Fruit fly (Drosophila melanogaster) whole organism, embryonic: ENCODE results near the gene CG44005.
A peak's percentile ranks its signal among the peaks of the same experiment; 100 is the strongest.

Source experiments
- B-H1 ChIP-seq: fragments of 200-800 bp; sonication (Bioruptor generic); IDR thresholded peaks from 3 replicates; pipeline ENCODE4 v1.3.6; 2022; ENCODE audit warnings: missing biosample characterization, missing genetic modification characterization
- B-H2 ChIP-seq: fragments of 200-800 bp; sonication (Bioruptor generic); optimal IDR thresholded peaks from 2 replicates; lab custom pipeline; 2018; ENCODE audit warnings: missing biosample characterization, mild to moderate bottlenecking, missing genetic modification characterization
- BEAF-32 ChIP-seq: fragments of 200-800 bp; sonication (Bioruptor generic); optimal IDR thresholded peaks from 3 replicates; lab custom pipeline; 2017; ENCODE audit warnings: missing biosample characterization, missing genetic modification characterization, mild to moderate bottlenecking, moderate library complexity, missing genetic modification reagents
- CG10543 ChIP-seq: fragments of 200-800 bp; sonication (Bioruptor generic); optimal IDR thresholded peaks from 3 replicates; lab custom pipeline; 2017; ENCODE audit warnings: missing biosample characterization, mild to moderate bottlenecking, missing genetic modification characterization, moderate library complexity
- CG11560 ChIP-seq: fragments of 200-800 bp; sonication (Bioruptor generic); IDR thresholded peaks from 3 replicates; pipeline ENCODE4 v1.3.6; 2022; ENCODE audit warnings: missing biosample characterization, missing genetic modification characterization
- CG11695 ChIP-seq: fragments of 200-800 bp; sonication (Bioruptor generic); IDR thresholded peaks from 3 replicates; pipeline ENCODE4 v1.3.6; 2022; ENCODE audit warnings: missing biosample characterization, missing genetic modification characterization
- CG12391 ChIP-seq: fragments of 200-800 bp; sonication (Bioruptor generic); optimal IDR thresholded peaks from 3 replicates; lab custom pipeline; 2018; ENCODE audit warnings: missing biosample characterization, mild to moderate bottlenecking, missing genetic modification characterization, moderate library complexity
- CG13287 ChIP-seq: fragments of 200-800 bp; sonication (Bioruptor generic); IDR thresholded peaks from 2 replicates; pipeline ENCODE4 v1.3.6; 2022; ENCODE audit warnings: missing biosample characterization, missing genetic modification characterization; ENCODE audit not compliant: partially characterized antibody
- CG13775 ChIP-seq: fragments of 200-800 bp; sonication (Bioruptor generic); optimal IDR thresholded peaks from 3 replicates; lab custom pipeline; 2017; ENCODE audit warnings: missing biosample characterization, mild to moderate bottlenecking, missing genetic modification characterization
- CG15514 ChIP-seq: fragments of 200-800 bp; sonication (Bioruptor generic); optimal IDR thresholded peaks from 3 replicates; lab custom pipeline; 2017; ENCODE audit warnings: missing biosample characterization, missing genetic modification characterization, mild to moderate bottlenecking, moderate library complexity, missing genetic modification reagents
- CG16779 ChIP-seq: fragments of 200-800 bp; sonication (Bioruptor generic); IDR thresholded peaks from 2 replicates; pipeline ENCODE4 v1.3.6; 2022; ENCODE audit warnings: missing biosample characterization, missing genetic modification characterization
- CG16813 ChIP-seq: fragments of 200-800 bp; sonication (Bioruptor generic); IDR thresholded peaks from 3 replicates; pipeline ENCODE4 v1.3.6; 2022; ENCODE audit warnings: missing biosample characterization, missing genetic modification characterization; ENCODE audit not compliant: partially characterized antibody
- CG17385 ChIP-seq: fragments of 200-800 bp; sonication (Bioruptor generic); optimal IDR thresholded peaks from 3 replicates; lab custom pipeline; 2018; ENCODE audit warnings: missing biosample characterization, mild to moderate bottlenecking, missing genetic modification characterization
- CG2129 ChIP-seq: fragments of 200-800 bp; sonication (Bioruptor generic); IDR thresholded peaks from 2 replicates; pipeline ENCODE4 v1.3.6; 2022; ENCODE audit warnings: missing biosample characterization, missing genetic modification characterization; ENCODE audit not compliant: partially characterized antibody
- CG30020 ChIP-seq: fragments of 200-800 bp; optimal IDR thresholded peaks from 2 replicates; lab custom pipeline; 2019; ENCODE audit warnings: missing biosample characterization, mild to moderate bottlenecking, missing genetic modification characterization, moderate library complexity
- CG30403 ChIP-seq: fragments of 200-800 bp; sonication (Bioruptor generic); optimal IDR thresholded peaks from 3 replicates; lab custom pipeline; 2016; ENCODE audit warnings: missing biosample characterization, missing genetic modification characterization
- CG34376 ChIP-seq: fragments of 200-800 bp; sonication (Bioruptor generic); optimal IDR thresholded peaks from 2 replicates; lab custom pipeline; 2018; ENCODE audit warnings: missing biosample characterization, mild to moderate bottlenecking, missing genetic modification characterization
- CG7786 ChIP-seq: fragments of 200-800 bp; sonication (Bioruptor generic); optimal IDR thresholded peaks from 2 replicates; lab custom pipeline; 2016; ENCODE audit warnings: missing biosample characterization, missing genetic modification characterization
- CG7839 ChIP-seq: fragments of 200-800 bp; sonication (Bioruptor generic); optimal IDR thresholded peaks from 3 replicates; lab custom pipeline; 2018; ENCODE audit warnings: missing biosample characterization, mild to moderate bottlenecking, missing genetic modification characterization, moderate library complexity
- CG7963 ChIP-seq: fragments of 200-800 bp; sonication (Bioruptor generic); IDR thresholded peaks from 3 replicates; pipeline ENCODE4 v1.3.6; 2022; ENCODE audit warnings: missing biosample characterization, missing genetic modification characterization; ENCODE audit not compliant: partially characterized antibody
- CoRest ChIP-seq: fragments of 200-800 bp; sonication (Bioruptor generic); optimal IDR thresholded peaks from 3 replicates; lab custom pipeline; 2018; ENCODE audit warnings: missing biosample characterization, mild to moderate bottlenecking, missing genetic modification characterization, moderate library complexity
- D19A ChIP-seq: fragments of 200-800 bp; optimal IDR thresholded peaks from 3 replicates; lab custom pipeline; 2019; ENCODE audit warnings: missing biosample characterization, mild to moderate bottlenecking, missing genetic modification characterization, moderate library complexity
- Ets97D ChIP-seq: fragments of 200-800 bp; sonication (Bioruptor generic); optimal IDR thresholded peaks from 3 replicates; lab custom pipeline; 2016; ENCODE audit warnings: missing biosample characterization, missing genetic modification characterization
- Hr51 ChIP-seq, 2 experiments: fragments of 200-800 bp; sonication (Bioruptor generic); optimal IDR thresholded peaks; 2 replicates in 1 of 2; 3 replicates in 1 of 2; lab custom pipeline; 2016 to 2018; ENCODE audit warnings: missing biosample characterization in 2 of 2, missing genetic modification characterization in 2 of 2, mild to moderate bottlenecking in 1 of 2, moderate library complexity in 1 of 2
- MBD-R2 ChIP-seq: fragments of 200-800 bp; sonication (Bioruptor generic); IDR thresholded peaks from 2 replicates; pipeline ENCODE4 v1.3.6; 2022; ENCODE audit warnings: missing biosample characterization, missing genetic modification characterization
- Mad ChIP-seq: fragments of 200-800 bp; sonication (Bioruptor generic); optimal IDR thresholded peaks from 2 replicates; lab custom pipeline; 2016; ENCODE audit warnings: missing biosample characterization, missing genetic modification characterization
- Med ChIP-seq: fragments of 200-800 bp; sonication (Bioruptor generic); peaks from one replicate; lab custom pipeline; 2016; ENCODE audit warnings: missing biosample characterization, missing genetic modification characterization, mild to moderate bottlenecking, inconsistent platforms, moderate library complexity
- NC2β ChIP-seq: fragments of 200-800 bp; sonication (Bioruptor generic); optimal IDR thresholded peaks from 2 replicates; lab custom pipeline; 2016; ENCODE audit warnings: missing biosample characterization, missing genetic modification characterization
- Nf-YA ChIP-seq: fragments of 200-800 bp; sonication (Bioruptor generic); IDR thresholded peaks from 2 replicates; pipeline ENCODE4 v1.3.6; 2022; ENCODE audit warnings: missing biosample characterization, missing genetic modification characterization
- NfI ChIP-seq: fragments of 200-800 bp; sonication (Bioruptor generic); optimal IDR thresholded peaks from 3 replicates; lab custom pipeline; 2018; ENCODE audit warnings: missing biosample characterization, mild to moderate bottlenecking, missing genetic modification characterization, moderate library complexity
- Xbp1 ChIP-seq: fragments of 200-800 bp; sonication (Bioruptor generic); optimal IDR thresholded peaks from 3 replicates; lab custom pipeline; 2016; ENCODE audit warnings: missing biosample characterization, mild to moderate bottlenecking, missing genetic modification characterization
- amos ChIP-seq: fragments of 200-800 bp; sonication (Bioruptor generic); IDR thresholded peaks from 2 replicates; pipeline ENCODE4 v1.3.6; 2022; ENCODE audit warnings: missing biosample characterization, missing genetic modification characterization; ENCODE audit not compliant: partially characterized antibody
- danr ChIP-seq: fragments of 200-800 bp; sonication (Bioruptor generic); IDR thresholded peaks from 2 replicates; pipeline ENCODE4 v1.3.6; 2022; ENCODE audit warnings: missing biosample characterization, missing genetic modification characterization
- dm ChIP-seq: fragments of 200-800 bp; sonication (Bioruptor generic); optimal IDR thresholded peaks from 3 replicates; lab custom pipeline; 2016; ENCODE audit warnings: missing biosample characterization, missing genetic modification characterization
- dpn ChIP-seq, 2 experiments: fragments of 200-800 bp; sonication (Bioruptor generic); optimal IDR thresholded peaks; 3 replicates each; lab custom pipeline; 2016; ENCODE audit warnings: missing biosample characterization in 2 of 2, missing genetic modification characterization in 2 of 2
- emc ChIP-seq: fragments of 200-800 bp; sonication (Bioruptor generic); optimal IDR thresholded peaks from 2 replicates; lab custom pipeline; 2016; ENCODE audit warnings: missing biosample characterization, missing genetic modification characterization
- h ChIP-seq: fragments of >200 bp; optimal IDR thresholded peaks from 2 replicates; lab custom pipeline; 2017
- ind ChIP-seq: fragments of 200-800 bp; sonication (Bioruptor generic); optimal IDR thresholded peaks from 3 replicates; lab custom pipeline; 2016; ENCODE audit warnings: missing biosample characterization, missing genetic modification characterization
- lmd ChIP-seq: fragments of 200-800 bp; sonication (Bioruptor generic); IDR thresholded peaks from 2 replicates; pipeline ENCODE4 v1.3.6; 2022; ENCODE audit warnings: missing biosample characterization, missing genetic modification characterization
- nmo ChIP-seq: fragments of 200-800 bp; sonication (Bioruptor generic); optimal IDR thresholded peaks from 2 replicates; lab custom pipeline; 2018; ENCODE audit warnings: missing biosample characterization, mild to moderate bottlenecking, missing genetic modification characterization, moderate library complexity
- onecut ChIP-seq: fragments of 200-800 bp; sonication (Bioruptor generic); IDR thresholded peaks from 2 replicates; pipeline ENCODE4 v1.3.6; 2022; ENCODE audit warnings: missing biosample characterization, missing genetic modification characterization
- pfk ChIP-seq: fragments of 200-800 bp; sonication (Bioruptor generic); optimal IDR thresholded peaks from 2 replicates; lab custom pipeline; 2018; ENCODE audit warnings: missing biosample characterization, mild to moderate bottlenecking, missing genetic modification characterization, moderate library complexity
- phol ChIP-seq: fragments of 200-800 bp; sonication (Bioruptor generic); optimal IDR thresholded peaks from 3 replicates; lab custom pipeline; 2018; ENCODE audit warnings: missing biosample characterization, mild to moderate bottlenecking, missing genetic modification characterization, moderate library complexity
- row ChIP-seq: fragments of 200-800 bp; sonication (Bioruptor generic); IDR thresholded peaks from 3 replicates; pipeline ENCODE4 v1.3.6; 2022; ENCODE audit warnings: missing biosample characterization, missing genetic modification characterization
- shn ChIP-seq: fragments of 200-800 bp; sonication (Bioruptor generic); optimal IDR thresholded peaks from 3 replicates; lab custom pipeline; 2016; ENCODE audit warnings: missing biosample characterization, missing genetic modification characterization
- stc ChIP-seq: fragments of 200-800 bp; sonication (Bioruptor generic); IDR thresholded peaks from 2 replicates; pipeline ENCODE4 v1.3.6; 2022; ENCODE audit warnings: missing biosample characterization, missing genetic modification characterization
- stwl ChIP-seq: fragments of 200-800 bp; sonication (Bioruptor generic); optimal IDR thresholded peaks from 3 replicates; lab custom pipeline; 2018; ENCODE audit warnings: missing biosample characterization, mild to moderate bottlenecking, missing genetic modification characterization, moderate library complexity
- tin ChIP-seq: fragments of 200-800 bp; sonication (Bioruptor generic); optimal IDR thresholded peaks from 3 replicates; lab custom pipeline; 2016; ENCODE audit warnings: missing biosample characterization, missing genetic modification characterization
- toy ChIP-seq: fragments of 200-800 bp; sonication (Bioruptor generic); IDR thresholded peaks from 2 replicates; pipeline ENCODE4 v1.3.6; 2022; ENCODE audit warnings: missing biosample characterization, missing genetic modification characterization
- unc-4 ChIP-seq: fragments of 200-800 bp; sonication (Bioruptor generic); IDR thresholded peaks from 2 replicates; pipeline ENCODE4 v1.3.6; 2022; ENCODE audit warnings: missing biosample characterization, missing genetic modification characterization; ENCODE audit not compliant: partially characterized antibody

CG44005 gene

DNA sequence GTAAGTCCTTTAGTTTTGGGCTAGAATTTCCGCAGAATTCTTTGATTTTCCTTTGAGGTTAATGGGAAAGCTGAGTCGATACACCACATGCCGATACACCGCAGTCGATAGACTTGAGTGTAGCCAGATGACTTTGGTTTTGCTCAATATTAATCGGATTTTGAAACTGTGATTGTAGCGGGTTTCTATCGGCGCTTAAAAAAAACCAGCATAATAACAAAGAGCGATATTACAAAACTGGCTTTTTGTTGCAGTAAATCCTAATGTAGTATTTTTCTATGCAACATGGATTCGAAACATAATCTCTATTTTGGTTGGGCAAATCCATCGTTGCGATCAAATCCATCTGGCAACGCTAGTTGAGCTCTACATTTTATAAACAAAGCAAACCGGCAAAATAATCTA, 37.5 kb upstream of the CG44005 start, which contains the start of the genes Polr3D and mus304 (continued):
- TF ChIP-seq toy (GFP tag; lab: Robert Waterston, UW): no peak
- peak; percentile 59; the same call in 1 of the 2 replicates for TF ChIP-seq unc-4
- TF ChIP-seq CG7963: peak; percentile 46
- peak; percentile 14 for TF ChIP-seq CG13775 (GFP tag; lab: Kevin White, UChicago)
- TF ChIP-seq CG11695 (GFP tag; lab: Robert Waterston, UW): no peak
- TF ChIP-seq CG15514 (GFP tag; lab: Kevin White, UChicago): peak; percentile 92
- TF ChIP-seq CG2129 (GFP tag; lab: Robert Waterston, UW): 0 out of 2 replicates have a peak, but pooled peaks have one; percentile 27
- TF ChIP-seq MBD-R2 (GFP tag; lab: Robert Waterston, UW): peak; percentile 58
- no peak for TF ChIP-seq stc (GFP tag; lab: Robert Waterston, UW)
- peak; percentile 44; the same call in 1 of the 2 replicates for TF ChIP-seq amos
- TF ChIP-seq CG7839 (tag; lab: Kevin White, UChicago): peak; percentile 29
- no peak for TF ChIP-seq B-H1 (GFP tag; lab: Robert Waterston, UW)
- TF ChIP-seq row (GFP tag; lab: Robert Waterston, UW): peak; percentile 42; the same call in 2 of the 3 replicates
- TF ChIP-seq CG12391 (tag; lab: Kevin White, UChicago): peak; percentile 18
- peak; percentile 49 for TF ChIP-seq CG30403
- TF ChIP-seq CG10543 (GFP tag; lab: Kevin White, UChicago): no peak
- no peak for TF ChIP-seq CG7786 (GFP tag; lab: Kevin White, UChicago)
- peak; percentile 49 for TF ChIP-seq phol (tag; lab: Kevin White, UChicago)
- no peak for TF ChIP-seq Mad (GFP tag; lab: Kevin White, UChicago)
- TF ChIP-seq emc (GFP tag; lab: Kevin White, UChicago): no peak
- peak; percentile 58 for TF ChIP-seq CG34376 (GFP tag; lab: Kevin White, UChicago)
- TF ChIP-seq CG17385: no peak
- TF ChIP-seq lmd (GFP tag; lab: Robert Waterston, UW): no peak
- TF ChIP-seq danr: no peak
- TF ChIP-seq Nf-YA: no peak
- peak; percentile 57; the same call in 1 of the 3 replicates for TF ChIP-seq CG16813 (GFP tag; lab: Robert Waterston, UW)
- TF ChIP-seq NfI: peak; percentile 0
- peak; percentile 74 for TF ChIP-seq stwl (tag; lab: Kevin White, UChicago)
- no peak for TF ChIP-seq CG16779 (GFP tag; lab: Robert Waterston, UW)
- TF ChIP-seq dpn (GFP tag; optimal IDR thresholded peaks at IDR 0.05; lab: Kevin White, UChicago): peak in 1 of 2 experiments; percentile 4
- TF ChIP-seq CoRest: peak; percentile 50
- no peak for TF ChIP-seq CG11560 (tag; lab: Robert Waterston, UW)
- peak; percentile 12 for TF ChIP-seq D19A (tag; lab: Kevin White, UChicago)
- TF ChIP-seq Xbp1: peak; percentile 27
- peak; percentile 62 for TF ChIP-seq Ets97D
- TF ChIP-seq ind (GFP tag; lab: Kevin White, UChicago): peak; percentile 14
- peak; percentile 67 for TF ChIP-seq Med (GFP tag; lab: Kevin White, UChicago)
- peak; percentile 62 for TF ChIP-seq dm
- TF ChIP-seq Hr51 (GFP tag; optimal IDR thresholded peaks at IDR 0.05; lab: Kevin White, UChicago): peak in 1 of 2 experiments; percentile 3
- TF ChIP-seq pfk (GFP tag; lab: Kevin White, UChicago): no peak
- TF ChIP-seq h (lab: Kevin White, UChicago): no peak
- TF ChIP-seq BEAF-32: peak; percentile 63
- TF ChIP-seq NC2β (GFP tag; lab: Kevin White, UChicago): peak; percentile 11
- TF ChIP-seq CG13287 (GFP tag; lab: Robert Waterston, UW): peak; percentile 74
- TF ChIP-seq B-H2 (GFP tag; lab: Kevin White, UChicago): peak; percentile 17
- no peak for TF ChIP-seq shn (GFP tag; lab: Kevin White, UChicago)
- TF ChIP-seq tin (GFP tag; lab: Kevin White, UChicago): peak; percentile 18
- TF ChIP-seq nmo (GFP tag; lab: Kevin White, UChicago): peak; percentile 70
- TF ChIP-seq onecut (GFP tag; lab: Robert Waterston, UW): 0 out of 2 replicates have a peak, but pooled peaks have one; percentile 14
- TF ChIP-seq CG30020 (tag; lab: Kevin White, UChicago): peak; percentile 19
